Worm (Caenorhabditis elegans): ENCODE results near the gene F13H10.5.

The F13H10.5 gene

ce11 chrIV:11008255-11008654 is 17.5 kb downstream of the F13H10.5 start:
- TF ChIP-seq aly-1 (tag; optimal IDR thresholded peaks at IDR 0.05) (no peak), tbx-11 (GFP tag; IDR thresholded peaks at IDR 0.05) (no peak), ets-7 (tag; optimal IDR thresholded peaks at IDR 0.05) (no peak), ama-1 (optimal IDR thresholded peaks at IDR 0.05) (no peak), tbx-37 (GFP tag; conservative IDR thresholded peaks at IDR 0.05) (no peak), ceh-36 (tag; optimal IDR thresholded peaks at IDR 0.05) (no peak), hmbx-1 (tag; optimal IDR thresholded peaks at IDR 0.05) (no peak), hnd-1 (tag; optimal IDR thresholded peaks at IDR 0.05) (no peak), B0310.2 (tag; optimal IDR thresholded peaks at IDR 0.05) (no peak), F13C5.2 (tag; optimal IDR thresholded peaks at IDR 0.05) (no peak), hmg-4 (GFP tag; optimal IDR thresholded peaks at IDR 0.05) (no peak), sea-1 (GFP tag; conservative IDR thresholded peaks at IDR 0.05) (no peak)

ce11 chrIV:11008996-11009395 is 18.2 kb downstream of the F13H10.5 start, which contains the start of gene F13H10.6:
Gene F13H10.6, plus strand, starts transcription at chrIV:11009296.
- TF ChIP-seq pes-1 (GFP tag; IDR thresholded peaks at IDR 0.05) (no peak), tbx-37 (GFP tag; conservative IDR thresholded peaks at IDR 0.05) (no peak), F13C5.2 (tag; optimal IDR thresholded peaks at IDR 0.05) (no peak), tbx-11 (GFP tag; IDR thresholded peaks at IDR 0.05) (no peak), hnd-1 (tag; optimal IDR thresholded peaks at IDR 0.05) (no peak), hmg-4 (GFP tag; optimal IDR thresholded peaks at IDR 0.05) (no peak), scrt-1 (GFP tag; IDR thresholded peaks at IDR 0.05) (no peak), tra-4 (tag; optimal IDR thresholded peaks at IDR 0.05) (no peak), B0310.2 (tag; optimal IDR thresholded peaks at IDR 0.05) (no peak), ceh-13 (GFP tag; optimal IDR thresholded peaks at IDR 0.05) (no peak), ceh-36 (tag; optimal IDR thresholded peaks at IDR 0.05) (no peak), ama-1 (optimal IDR thresholded peaks at IDR 0.05) (no peak), ets-7 (tag; optimal IDR thresholded peaks at IDR 0.05) (no peak)

- TF ChIP-seq aly-1 (tag; optimal IDR thresholded peaks at IDR 0.05) (no peak), hmg-4 (GFP tag; optimal IDR thresholded peaks at IDR 0.05) (no peak), hnd-1 (tag; optimal IDR thresholded peaks at IDR 0.05) (no peak), tra-4 (tag; optimal IDR thresholded peaks at IDR 0.05) (no peak), ets-7 (tag; optimal IDR thresholded peaks at IDR 0.05) (no peak), tbx-11 (GFP tag; IDR thresholded peaks at IDR 0.05) (no peak)
These were observed 19.1 kb downstream of the F13H10.5 start for ce11 chrIV:11009928-11010327.

- TF ChIP-seq tra-4 (tag; optimal IDR thresholded peaks at IDR 0.05): no peak
- TF ChIP-seq pes-1 (GFP tag; IDR thresholded peaks at IDR 0.05): no peak
- TF ChIP-seq ceh-13 (GFP tag; optimal IDR thresholded peaks at IDR 0.05): no peak
- no peak for TF ChIP-seq B0310.2 (tag; optimal IDR thresholded peaks at IDR 0.05)
- TF ChIP-seq hmbx-1 (tag; optimal IDR thresholded peaks at IDR 0.05): no peak
These were observed 21.1 kb downstream of the F13H10.5 start, which contains the start of gene ndx-9 for ce11 chrIV:11011920-11012319. Gene ndx-9, minus strand, starts transcription at chrIV:11012020.

ce11 chrIV:11015881-11016280 is 25.1 kb downstream of the F13H10.5 start, which contains the start of gene F13H10.3:
Gene F13H10.3, minus strand, starts transcription at chrIV:11015953.
- no peak for TF ChIP-seq ama-1 (optimal IDR thresholded peaks at IDR 0.05)

ce11 chrIV:11019962-11020550 is 29.3 kb downstream of the F13H10.5 start, which contains the start of gene F13H10.8:
Gene F13H10.8, plus strand, starts transcription at chrIV:11020517.
- TF ChIP-seq sea-1 (GFP tag; conservative IDR thresholded peaks at IDR 0.05): no peak
- no peak for TF ChIP-seq hmg-4 (GFP tag; optimal IDR thresholded peaks at IDR 0.05)
- TF ChIP-seq tra-4 (tag; optimal IDR thresholded peaks at IDR 0.05): no peak
- no peak for TF ChIP-seq tbx-11 (GFP tag; IDR thresholded peaks at IDR 0.05)
- no peak for TF ChIP-seq ceh-36 (tag; optimal IDR thresholded peaks at IDR 0.05)
- TF ChIP-seq scrt-1 (GFP tag; IDR thresholded peaks at IDR 0.05): no peak
- no peak for TF ChIP-seq ama-1 (optimal IDR thresholded peaks at IDR 0.05)
- TF ChIP-seq F13C5.2 (tag; optimal IDR thresholded peaks at IDR 0.05): peak; percentile 12

ce11 chrIV:11021512-11022268 is 30.9 kb downstream of the F13H10.5 start, which contains the start of gene mogs-1:
Gene mogs-1, minus strand, starts transcription at chrIV:11021928.
- TF ChIP-seq ceh-13 (GFP tag; optimal IDR thresholded peaks at IDR 0.05) (no peak), tbx-11 (GFP tag; IDR thresholded peaks at IDR 0.05) (no peak), ets-7 (tag; optimal IDR thresholded peaks at IDR 0.05) (no peak), flt-1 (GFP tag; IDR thresholded peaks at IDR 0.05) (no peak), tra-4 (tag; optimal IDR thresholded peaks at IDR 0.05) (no peak), F13C5.2 (tag; optimal IDR thresholded peaks at IDR 0.05) (no peak), pes-1 (GFP tag; IDR thresholded peaks at IDR 0.05) (no peak), scrt-1 (GFP tag; IDR thresholded peaks at IDR 0.05) (no peak), hmbx-1 (tag; optimal IDR thresholded peaks at IDR 0.05) (no peak), aly-1 (tag; optimal IDR thresholded peaks at IDR 0.05) (no peak), ama-1 (optimal IDR thresholded peaks at IDR 0.05) (no peak), B0310.2 (tag; optimal IDR thresholded peaks at IDR 0.05) (no peak), tbx-37 (GFP tag; conservative IDR thresholded peaks at IDR 0.05) (no peak), hnd-1 (tag; optimal IDR thresholded peaks at IDR 0.05) (no peak)

- TF ChIP-seq ceh-13 (GFP tag; optimal IDR thresholded peaks at IDR 0.05) (no peak), tbx-37 (GFP tag; conservative IDR thresholded peaks at IDR 0.05) (no peak), flt-1 (GFP tag; IDR thresholded peaks at IDR 0.05) (no peak), ets-7 (tag; optimal IDR thresholded peaks at IDR 0.05) (no peak), hnd-1 (tag; optimal IDR thresholded peaks at IDR 0.05) (no peak), tra-4 (tag; optimal IDR thresholded peaks at IDR 0.05) (no peak), hmg-4 (GFP tag; optimal IDR thresholded peaks at IDR 0.05) (no peak), B0310.2 (tag; optimal IDR thresholded peaks at IDR 0.05) (no peak)
These were observed 31.5 kb downstream of the F13H10.5 start, which contains the start of gene alh-3 for ce11 chrIV:11022303-11022702. Gene alh-3, plus strand, starts transcription at chrIV:11022603.

Measured in whole organism, early embryonic.